Worm (Caenorhabditis elegans) whole organism, L4/young adult: Measurements from ENCODE around the gene W01G7.4.

Experiments
- W03F9.2 ChIP-seq: fragments of 150-350 bp; optimal IDR thresholded peaks from 2 replicates; lab custom pipeline; 2014; ENCODE audit warnings: missing biosample characterization, missing genetic modification characterization
- dao-5 ChIP-seq: sonication (generic microtip); optimal IDR thresholded peaks from 2 replicates; lab custom pipeline; 2016; ENCODE audit warnings: missing genotype, missing genetic modification characterization, moderate library complexity, missing compliant biosample characterization
- him-1 ChIP-seq: sonication (generic microtip); optimal IDR thresholded peaks from 2 replicates; lab custom pipeline; 2016; ENCODE audit warnings: missing genotype, missing genetic modification reagents, missing genetic modification characterization, missing compliant biosample characterization

W01G7.4 gene

ce11 chrII:14044199-14044598 lies 16.3 kb upstream of the W01G7.4 start:
- peak; percentile 83 for TF ChIP-seq him-1
- TF ChIP-seq W03F9.2 (tag; lab: Kevin White, UChicago) = peak; percentile 33
- no peak for TF ChIP-seq dao-5

DNA sequence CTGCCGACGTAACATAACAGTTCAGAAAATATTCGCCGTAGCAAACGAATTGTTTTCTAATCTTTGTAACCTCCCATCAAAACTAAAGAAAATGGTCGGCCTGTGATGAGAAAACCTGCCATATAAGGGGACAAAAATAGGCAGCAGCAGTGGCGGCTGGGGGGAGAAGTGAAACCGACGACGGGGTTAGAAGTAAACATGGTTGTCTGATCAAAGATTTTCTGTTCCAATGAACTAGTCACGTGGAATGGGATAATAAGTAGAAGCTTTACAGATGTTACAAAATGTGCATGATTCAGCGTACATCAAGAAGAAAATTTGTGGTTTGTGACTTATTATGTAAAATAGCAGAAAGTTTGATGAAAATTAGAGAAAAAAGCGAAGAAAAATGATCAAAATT lies 15.3 kb upstream of the W01G7.4 start:
- no peak for TF ChIP-seq him-1
- no peak for TF ChIP-seq dao-5
- no peak for TF ChIP-seq W03F9.2 (tag; lab: Kevin White, UChicago)

- no peak for TF ChIP-seq him-1
- no peak for TF ChIP-seq dao-5
- TF ChIP-seq W03F9.2 (tag; lab: Kevin White, UChicago) = no peak
Observed at ce11 chrII:14045934-14046470, 14.5 kb upstream of the W01G7.4 start.

ce11 chrII:14046491-14046890 lies 14.0 kb upstream of the W01G7.4 start:
- TF ChIP-seq W03F9.2 (tag; lab: Kevin White, UChicago) (no peak), dao-5 (no peak), him-1 (no peak)

- no peak for TF ChIP-seq dao-5
- no peak for TF ChIP-seq him-1
- no peak for TF ChIP-seq W03F9.2 (tag; lab: Kevin White, UChicago)
Observed at ce11 chrII:14049097-14049496, 11.4 kb upstream of the W01G7.4 start.

DNA sequence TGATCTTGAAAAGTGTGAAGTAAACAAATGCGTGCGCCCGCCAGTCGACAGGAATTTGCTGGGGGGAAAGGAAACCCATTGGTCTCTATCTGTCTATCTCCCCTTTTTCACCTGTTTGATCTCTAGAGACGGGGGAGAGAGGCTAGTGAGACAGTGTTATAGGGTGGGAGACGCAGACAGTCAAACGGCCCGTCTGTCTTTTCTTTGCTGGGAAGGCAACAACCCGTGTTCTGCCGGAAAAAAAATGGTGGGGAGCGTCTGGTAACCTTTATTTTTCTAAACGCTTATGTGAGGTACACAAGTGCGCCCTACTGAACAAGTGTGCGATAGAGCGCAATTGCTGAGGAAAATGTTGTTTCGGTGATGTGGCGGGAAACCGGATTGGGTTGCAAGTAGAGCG lies 10.0 kb upstream of the W01G7.4 start:
- TF ChIP-seq dao-5 (no peak), W03F9.2 (tag; lab: Kevin White, UChicago) (no peak), him-1 (no peak)

- TF ChIP-seq W03F9.2 (tag; lab: Kevin White, UChicago) (no peak), him-1 (no peak), dao-5 (no peak)
Observed at ce11 chrII:14051474-14051934, 9.0 kb upstream of the W01G7.4 start.

DNA sequence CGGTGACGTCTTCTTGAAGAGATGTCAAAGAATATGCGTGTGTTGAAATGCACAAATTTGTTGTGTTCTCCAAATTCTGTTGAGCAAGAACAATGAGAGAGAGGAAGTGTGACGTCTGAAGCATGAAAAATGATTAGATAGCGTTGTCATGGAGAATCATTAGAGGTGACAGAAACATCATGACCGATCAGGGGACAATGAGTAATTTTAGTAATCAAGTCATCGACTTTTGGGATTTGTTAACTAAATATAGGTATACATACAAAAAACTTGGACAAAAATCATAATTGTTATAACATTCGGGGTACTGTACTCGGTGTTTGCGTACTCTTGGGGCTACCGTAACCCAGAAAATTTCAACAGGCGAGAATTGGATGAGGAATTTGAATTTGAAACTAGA lies 8.3 kb upstream of the W01G7.4 start, which contains the start of gene daf-5:
Gene daf-5, minus strand, starts transcription at position 101 of the 400 bp plus-strand sequence.
- no peak for TF ChIP-seq dao-5
- TF ChIP-seq him-1 = no peak
- no peak for TF ChIP-seq W03F9.2 (tag; lab: Kevin White, UChicago)

DNA sequence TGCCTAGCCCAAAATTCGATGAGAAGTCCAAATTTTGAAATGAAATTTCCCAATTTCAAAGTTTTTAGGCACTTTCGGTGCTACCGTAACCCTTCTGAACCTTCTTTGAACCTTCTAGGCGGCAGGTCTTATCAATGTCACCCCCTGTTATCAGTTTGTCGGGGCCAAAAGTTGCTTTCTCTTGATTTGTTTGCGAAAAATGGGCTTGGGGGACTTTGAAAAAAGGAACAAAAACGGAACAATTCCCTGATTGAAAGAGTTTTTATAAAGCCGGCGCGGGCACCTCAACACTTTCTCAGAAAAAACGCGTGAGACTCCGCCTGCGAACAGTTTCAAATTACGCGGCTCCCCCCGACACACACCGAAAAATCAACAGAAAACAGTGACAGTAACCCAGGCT lies 7.4 kb upstream of the W01G7.4 start:
- TF ChIP-seq W03F9.2 (tag; lab: Kevin White, UChicago) = no peak
- TF ChIP-seq dao-5 = no peak
- TF ChIP-seq him-1 = no peak

DNA sequence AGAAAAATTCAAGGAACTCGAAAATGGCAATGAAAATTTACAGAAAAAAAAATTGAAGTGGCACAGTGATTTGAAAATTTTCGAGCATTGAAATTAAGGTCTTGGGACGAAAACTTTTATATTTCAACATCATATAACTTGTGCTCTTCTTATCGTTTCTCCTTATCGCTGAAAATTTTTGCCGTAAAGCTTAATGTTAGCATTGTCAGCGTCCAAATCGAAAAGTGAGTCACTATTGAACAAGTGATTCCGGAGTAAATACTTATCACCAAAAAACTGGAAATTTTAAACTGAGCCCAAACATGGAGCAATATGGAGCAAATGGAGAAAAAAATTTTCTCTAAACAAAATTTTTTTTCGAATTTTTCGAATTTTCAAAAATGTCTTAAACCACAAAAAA lies 4.8 kb upstream of the W01G7.4 start:
- TF ChIP-seq W03F9.2 (tag; lab: Kevin White, UChicago) (no peak), him-1 (no peak), dao-5 (no peak)

DNA sequence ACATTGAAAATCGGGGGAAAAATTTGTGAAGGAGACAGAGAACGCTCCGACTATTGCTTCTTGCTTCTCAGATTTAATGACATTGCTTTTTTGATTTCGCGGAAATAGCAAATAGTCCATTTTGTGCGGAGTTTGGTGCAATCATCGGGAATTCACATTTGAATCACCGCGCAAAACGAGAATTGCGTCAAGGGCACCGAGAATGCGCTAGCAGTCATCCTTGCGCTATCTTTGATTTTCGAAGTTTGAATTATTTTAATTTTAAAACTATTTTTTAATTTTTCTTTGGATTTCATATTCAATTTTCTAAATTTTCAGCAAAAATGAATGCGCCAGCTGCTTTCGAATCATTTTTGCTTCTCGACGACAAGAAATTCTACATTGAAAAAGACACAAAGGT lies 772 bp upstream of the W01G7.4 start, which contains the start of gene rpb-11:
Gene rpb-11, plus strand, starts transcription at position 319 of the 400 bp plus-strand sequence.
- TF ChIP-seq W03F9.2 (tag; lab: Kevin White, UChicago) (peak; percentile 93), him-1 (peak; percentile 39), dao-5 (no peak)

- TF ChIP-seq dao-5 = no peak
Observed at ce11 chrII:14060885-14061284, 346 bp downstream of the W01G7.4 start.

ce11 chrII:14063044-14063500 lies 2.5 kb downstream of the W01G7.4 start, which contains the start of gene lem-2:
lem-2 (plus strand) TSS chrII:14063450.
- peak; percentile 25 for TF ChIP-seq him-1
- TF ChIP-seq dao-5 = no peak
- TF ChIP-seq W03F9.2 (tag; lab: Kevin White, UChicago) = peak; percentile 73

DNA sequence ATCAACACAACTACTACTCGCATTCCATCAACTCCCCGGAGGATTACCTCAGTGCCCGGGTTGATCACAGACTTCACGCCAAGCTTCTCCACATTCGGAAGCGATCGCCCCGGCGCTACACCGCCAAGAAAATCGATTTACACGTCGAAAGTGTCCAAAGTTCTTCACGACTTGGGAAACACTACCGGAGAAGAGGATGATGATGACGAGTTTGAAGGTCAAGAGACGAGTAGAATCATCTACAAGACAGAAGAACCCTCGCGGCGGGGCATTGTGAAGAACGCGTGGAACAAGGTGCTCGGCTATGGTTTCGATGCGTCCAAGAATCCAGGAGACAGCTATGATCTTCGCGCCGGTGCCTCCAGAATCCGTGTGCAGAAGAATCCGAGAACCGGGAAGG lies 3.5 kb downstream of the W01G7.4 start:
- no peak for TF ChIP-seq W03F9.2 (tag; lab: Kevin White, UChicago)
- TF ChIP-seq him-1 = no peak
- TF ChIP-seq dao-5 = no peak

DNA sequence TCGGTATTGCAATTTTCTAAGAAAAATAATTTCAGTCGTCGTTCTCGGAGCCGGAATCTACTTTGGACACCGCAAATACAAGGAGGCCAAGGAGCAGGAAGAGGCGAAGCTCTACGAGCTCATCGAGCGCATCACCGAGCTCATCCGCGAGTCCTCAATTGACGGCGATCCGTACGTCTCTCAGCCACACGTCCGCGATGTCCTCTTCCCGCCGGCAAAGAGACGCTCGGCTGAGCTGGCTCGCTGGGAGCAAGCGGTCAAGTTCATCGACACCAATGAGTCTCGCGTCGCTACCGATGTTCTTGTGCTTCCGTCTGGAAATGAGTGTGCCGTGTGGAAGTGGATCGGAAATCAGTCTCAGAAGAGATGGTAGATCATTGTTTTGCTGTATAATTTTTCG lies 4.9 kb downstream of the W01G7.4 start:
- no peak for TF ChIP-seq dao-5

DNA sequence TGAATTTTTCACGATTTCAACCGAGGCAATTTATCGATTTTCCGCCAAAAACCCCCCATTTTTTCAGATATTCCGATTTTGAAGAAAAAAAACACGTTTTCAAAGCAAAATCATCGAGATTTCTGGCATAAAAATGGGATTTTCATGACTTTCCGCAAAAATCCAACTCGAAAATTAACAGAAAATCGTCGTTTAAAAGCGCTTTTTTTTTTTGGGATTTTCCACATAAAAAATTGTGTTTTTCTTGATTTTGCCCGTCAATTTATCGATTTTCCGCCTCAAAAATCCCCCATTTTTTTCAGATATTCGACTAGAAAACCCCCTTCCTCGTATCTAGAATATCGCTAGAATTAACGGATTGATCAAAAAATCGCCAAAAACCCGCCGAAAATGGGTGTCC lies 8.1 kb downstream of the W01G7.4 start, which contains the start of gene xrn-1:
Gene xrn-1, plus strand, starts transcription at position 301 of the 400 bp plus-strand sequence.
- TF ChIP-seq dao-5 (no peak), W03F9.2 (tag; lab: Kevin White, UChicago) (no peak), him-1 (no peak)
